Worm (Caenorhabditis elegans) whole organism, late embryonic: ENCODE data around the gene bus-19.

Source experiments
- ceh-24 ChIP-seq: sonication (generic microtip); optimal IDR thresholded peaks from 2 replicates; lab custom pipeline; 2016; ENCODE audit warnings: mild to moderate bottlenecking, missing genetic modification characterization, missing compliant biosample characterization
- dve-1 ChIP-seq: sonication (generic microtip); optimal IDR thresholded peaks from 2 replicates; lab custom pipeline; 2017; ENCODE audit warnings: antibody characterized with exemption, mild to moderate bottlenecking, missing genetic modification characterization, missing compliant biosample characterization
- lim-6 ChIP-seq: sonication (generic microtip); optimal IDR thresholded peaks from 2 replicates; lab custom pipeline; 2016; ENCODE audit warnings: missing genetic modification characterization, missing compliant biosample characterization
- sdc-2 ChIP-seq: sonication (generic microtip); optimal IDR thresholded peaks from 2 replicates; lab custom pipeline; 2016; ENCODE audit warnings: missing genotype, missing genetic modification characterization, missing compliant biosample characterization

- TF ChIP-seq dve-1 (tag; lab: Kevin White, UChicago), result no peak
- TF ChIP-seq sdc-2 (tag; lab: Kevin White, UChicago), result no peak
- TF ChIP-seq lim-6, result no peak
- no peak for TF ChIP-seq ceh-24 (tag; lab: Kevin White, UChicago)
Measured at ce11 chrV:12854766-12855165, 17.1 kb upstream of the bus-19 start, which contains the start of gene C44H9.7.
